Worm (Caenorhabditis elegans): Measurements from ENCODE around the gene F14D7.14.

F14D7.14 gene

DNA sequence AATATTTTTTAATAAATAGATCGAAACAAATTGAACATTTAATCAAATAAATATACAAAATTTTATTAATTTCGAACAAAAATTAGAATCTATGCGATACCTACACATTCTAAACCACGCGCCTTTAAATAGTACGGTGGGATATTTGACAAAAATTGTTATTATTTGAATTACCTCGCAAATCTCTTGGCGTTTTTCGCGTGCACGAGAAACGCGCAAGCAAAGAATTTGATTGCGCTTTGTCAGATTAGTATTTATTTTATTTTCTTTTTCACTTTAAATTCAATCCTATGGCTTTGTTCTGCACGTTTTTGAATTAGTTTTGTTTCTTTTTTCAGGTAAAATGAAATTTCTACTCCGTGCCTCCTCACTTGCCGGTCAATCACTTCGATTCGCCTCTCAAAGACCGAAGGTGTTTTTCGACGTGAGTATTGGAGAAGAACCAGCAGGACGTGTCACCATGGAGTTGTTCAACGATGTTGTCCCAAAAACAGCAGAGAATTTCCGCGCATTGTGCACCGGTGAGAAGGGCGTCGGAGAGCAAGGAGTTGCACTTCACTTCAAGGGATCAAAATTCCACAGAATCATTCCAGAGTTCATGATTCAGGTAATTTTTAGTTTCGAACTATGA, 46.1 kb downstream of the F14D7.14 start, which contains the start of gene cyn-1 (continued):
- TF ChIP-seq vab-15 (tag; optimal IDR thresholded peaks at IDR 0.05): peak; percentile 27
- TF ChIP-seq lin-13 (GFP tag; optimal IDR thresholded peaks at IDR 0.05): peak; percentile 77
- TF ChIP-seq aha-1 (tag; optimal IDR thresholded peaks at IDR 0.05): peak; percentile 29
- TF ChIP-seq egl-13 (tag; optimal IDR thresholded peaks at IDR 0.05): peak; percentile 76
- TF ChIP-seq nhr-47 (tag; optimal IDR thresholded peaks at IDR 0.05): peak; percentile 93
- TF ChIP-seq elt-2 (tag; optimal IDR thresholded peaks at IDR 0.05): peak; percentile 45
- no peak for TF ChIP-seq C34B4.2 (tag; optimal IDR thresholded peaks at IDR 0.05)
- TF ChIP-seq efl-3 (GFP tag; optimal IDR thresholded peaks at IDR 0.05): no peak
- TF ChIP-seq nhr-90 (tag; optimal IDR thresholded peaks at IDR 0.05; ENCODE audit: poor library complexity): peak; percentile 88
- TF ChIP-seq nhr-76 (tag; optimal IDR thresholded peaks at IDR 0.05): no peak
- TF ChIP-seq C16A3.4 (tag; optimal IDR thresholded peaks at IDR 0.05): peak; percentile 88
- TF ChIP-seq jun-1 (tag; optimal IDR thresholded peaks at IDR 0.05): peak; percentile 70
- TF ChIP-seq nhr-85 (tag): peak; percentile 91
- peak; percentile 63 for TF ChIP-seq fkh-8 (tag; optimal IDR thresholded peaks at IDR 0.05)
- peak; percentile 46 for TF ChIP-seq lir-3 (tag; optimal IDR thresholded peaks at IDR 0.05; ENCODE audit: poor library complexity)
- peak; percentile 89 for TF ChIP-seq skn-1 (tag; optimal IDR thresholded peaks at IDR 0.05)
- TF ChIP-seq isw-1 (GFP tag; IDR thresholded peaks at IDR 0.05): peak; percentile 77
- TF ChIP-seq ama-1 (optimal IDR thresholded peaks at IDR 0.05): peak; percentile 66
- TF ChIP-seq sup-37 (GFP tag; optimal IDR thresholded peaks at IDR 0.05): peak; percentile 9
- peak; percentile 67 for TF ChIP-seq zip-4 (GFP tag; optimal IDR thresholded peaks at IDR 0.05)
- no peak for TF ChIP-seq ces-1 (GFP tag; optimal IDR thresholded peaks at IDR 0.05)
- peak; percentile 29 for TF ChIP-seq ceh-90 (tag; optimal IDR thresholded peaks at IDR 0.05)
- TF ChIP-seq sptf-1 (tag; optimal IDR thresholded peaks at IDR 0.05): no peak
- TF ChIP-seq nhr-84 (tag; optimal IDR thresholded peaks at IDR 0.05): no peak
- peak; percentile 89 for TF ChIP-seq nhr-20 (tag; optimal IDR thresholded peaks at IDR 0.05)
- peak; percentile 26 for TF ChIP-seq nhr-237 (tag; optimal IDR thresholded peaks at IDR 0.05)
- TF ChIP-seq hpl-2 (GFP tag; optimal IDR thresholded peaks at IDR 0.05): no peak
- TF ChIP-seq unc-86 (tag; optimal IDR thresholded peaks at IDR 0.05): peak; percentile 82
- TF ChIP-seq nhr-12 (tag; optimal IDR thresholded peaks at IDR 0.05): no peak
- TF ChIP-seq alr-1 (tag; optimal IDR thresholded peaks at IDR 0.05; ENCODE audit: borderline replicate concordance): peak; percentile 8
- TF ChIP-seq nhr-19 (GFP tag; conservative IDR thresholded peaks at IDR 0.05): peak; percentile 89
- peak in 1 of 2 experiments; percentile 63 for TF ChIP-seq mdl-1 (tag; optimal IDR thresholded peaks at IDR 0.05)
- TF ChIP-seq elt-3 (tag; optimal IDR thresholded peaks at IDR 0.05): peak in 2 of 6 experiments; percentile 81 to 83

ce11 chrV:14358577-14358976, 48.8 kb downstream of the F14D7.14 start, which contains the start of gene Y49A3A.4:
TSS of gene Y49A3A.4 (minus strand) at chrV:14358890.
- TF ChIP-seq nhr-19 (GFP tag; conservative IDR thresholded peaks at IDR 0.05) (peak; percentile 32; the same call in 1 of the 2 replicates), elt-2 (tag; optimal IDR thresholded peaks at IDR 0.05) (no peak), sup-37 (GFP tag; optimal IDR thresholded peaks at IDR 0.05) (no peak), nhr-47 (tag; optimal IDR thresholded peaks at IDR 0.05) (no peak), hlh-17 (GFP tag; optimal IDR thresholded peaks at IDR 0.05; ENCODE audit: borderline replicate concordance) (no peak), nhr-90 (tag; optimal IDR thresholded peaks at IDR 0.05; ENCODE audit: poor library complexity) (peak; percentile 34), mdl-1 (tag; optimal IDR thresholded peaks at IDR 0.05) (no peak), tbx-2 (tag; optimal IDR thresholded peaks at IDR 0.05) (no peak), rnt-1 (tag; optimal IDR thresholded peaks at IDR 0.05) (peak; percentile 29), C04F5.9 (tag; optimal IDR thresholded peaks at IDR 0.05) (no peak), lin-15B (tag; optimal IDR thresholded peaks at IDR 0.05) (no peak), nhr-85 (tag) (peak; percentile 13), nhr-71 (tag; optimal IDR thresholded peaks at IDR 0.05) (peak; percentile 13), grh-1 (GFP tag; IDR thresholded peaks at IDR 0.05) (0 out of 2 replicates have a peak, but pooled peaks have one; percentile 9), snpc-4 (tag; optimal IDR thresholded peaks at IDR 0.05) (peak; percentile 86)

Measured in whole organism, L1 larva.